Worm (Caenorhabditis elegans) whole organism, young adult: ENCODE data around the gene F26A10.2.

Experiments used
- F37B4.10 ChIP-seq: fragments of 200-800 bp; sonication (Bioruptor generic); IDR thresholded peaks from 2 replicates; pipeline ENCODE4 v1.3.6; 2022; ENCODE audit warnings: missing genetic modification characterization, missing compliant biosample characterization
- ama-1 ChIP-seq, 3 experiments: fragments of 150-350 bp in 1 of 3; sonication (generic microtip) in 2 of 3; optimal IDR thresholded peaks; 2 replicates each; lab custom pipeline; 2014 to 2018; ENCODE audit warnings: missing biosample characterization in 2 of 3, missing genetic modification characterization in 2 of 3, missing genetic modification reagents in 2 of 3
- aptf-3 ChIP-seq: fragments of 200-800 bp; sonication (Bioruptor generic); IDR thresholded peaks from 2 replicates; pipeline ENCODE4 v1.3.6; 2022; ENCODE audit warnings: missing genetic modification characterization, missing compliant biosample characterization
- bed-2 ChIP-seq: fragments of 200-800 bp; sonication (Bioruptor generic); IDR thresholded peaks from 2 replicates; pipeline ENCODE4 v1.3.6; 2022; ENCODE audit warnings: missing genetic modification reagents, missing genetic modification characterization, missing compliant biosample characterization
- let-526 ChIP-seq: fragments of 200-800 bp; sonication (Bioruptor generic); IDR thresholded peaks from 2 replicates; pipeline ENCODE4 v1.3.6; 2022; ENCODE audit warnings: missing genetic modification reagents, missing genetic modification characterization, missing compliant biosample characterization
- lin-54 ChIP-seq: fragments of 200-800 bp; sonication (Bioruptor generic); optimal IDR thresholded peaks from 2 replicates; lab custom pipeline; 2018; ENCODE audit warnings: mild to moderate bottlenecking, missing genetic modification characterization, missing compliant biosample characterization
- nfya-1 ChIP-seq: sonication (generic microtip); optimal IDR thresholded peaks from 2 replicates; lab custom pipeline; 2017; ENCODE audit warnings: antibody characterized with exemption, missing compliant biosample characterization, missing genetic modification characterization, borderline replicate concordance; ENCODE audit not compliant: insufficient read depth
- pha-4 ChIP-seq: fragments of 150-350 bp; sonication (generic microtip); optimal IDR thresholded peaks from 2 replicates; lab custom pipeline; 2014; ENCODE audit warnings: missing biosample characterization, missing genetic modification reagents, missing genetic modification characterization
- rcor-1 ChIP-seq: fragments of 200-800 bp; sonication (Bioruptor generic); IDR thresholded peaks from 2 replicates; pipeline ENCODE4 v1.3.6; 2022; ENCODE audit warnings: missing genetic modification reagents, missing genetic modification characterization, missing compliant biosample characterization
- snpc-4 ChIP-seq, 5 experiments: fragments of 150-350 bp in 1 of 5; sonication (generic microtip) in 4 of 5; optimal IDR thresholded peaks; 2 replicates each; lab custom pipeline; 2014 to 2018; ENCODE audit warnings: missing genetic modification characterization in 5 of 5, missing biosample characterization in 3 of 5, antibody characterized with exemption in 2 of 5, mild to moderate bottlenecking in 2 of 5, missing compliant biosample characterization in 2 of 5, missing genotype in 2 of 5, moderate library complexity in 2 of 5, missing genetic modification reagents in 1 of 5
- unc-130 ChIP-seq: sonication (generic microtip); optimal IDR thresholded peaks from 2 replicates; lab custom pipeline; 2016; ENCODE audit warnings: missing genetic modification reagents, missing genetic modification characterization, missing compliant biosample characterization
- unc-62 ChIP-seq: fragments of 150-350 bp; optimal IDR thresholded peaks from 2 replicates; lab custom pipeline; 2014; ENCODE audit warnings: missing biosample characterization, missing genetic modification reagents, missing genetic modification characterization
- ztf-28 ChIP-seq: fragments of 200-800 bp; sonication (Bioruptor generic); IDR thresholded peaks from 2 replicates; pipeline ENCODE4 v1.3.6; 2022; ENCODE audit warnings: missing genetic modification reagents, missing genetic modification characterization, missing compliant biosample characterization

DNA sequence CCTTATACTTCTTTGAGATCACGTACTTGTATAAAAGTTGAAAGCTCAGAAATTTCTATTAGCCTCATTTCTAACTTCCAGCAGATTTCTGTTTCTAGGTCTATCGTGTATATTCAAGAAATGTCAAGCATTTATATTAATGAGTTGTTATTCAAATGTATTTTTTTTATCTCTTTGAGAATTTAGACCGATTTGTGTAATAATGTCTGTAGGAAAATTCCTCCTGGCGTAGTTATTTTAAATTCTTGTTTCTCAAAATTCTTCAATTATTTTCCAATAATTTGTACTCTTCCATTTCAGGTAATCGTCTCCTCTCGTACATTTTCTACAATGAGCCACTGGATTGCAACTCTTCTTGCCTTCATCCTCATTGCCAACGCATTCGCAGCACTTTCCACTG lies 17.9 kb downstream of the F26A10.2 start, which contains the start of gene nlp-61:
- TF ChIP-seq rcor-1 (no peak), ama-1 (optimal IDR thresholded peaks at IDR 0.05; lab: Kevin White, UChicago) (no peak), ama-1 (GFP tag; optimal IDR thresholded peaks at IDR 0.05; lab: Kevin White, UChicago) (no peak), let-526 (GFP tag; lab: Robert Waterston, UW) (no peak), aptf-3 (GFP tag; lab: Robert Waterston, UW) (no peak), snpc-4 (GFP tag; optimal IDR thresholded peaks at IDR 0.05; lab: Kevin White, UChicago) (no peak), snpc-4 (tag; optimal IDR thresholded peaks at IDR 0.05; lab: Kevin White, UChicago) (no peak), ztf-28 (GFP tag; lab: Robert Waterston, UW) (no peak), pha-4 (tag; lab: Kevin White, UChicago) (no peak), lin-54 (GFP tag; lab: Kevin White, UChicago) (no peak), F37B4.10 (GFP tag; lab: Robert Waterston, UW) (no peak), unc-130 (GFP tag; lab: Kevin White, UChicago) (no peak), nfya-1 (tag; lab: Kevin White, UChicago) (no peak), bed-2 (GFP tag; lab: Robert Waterston, UW) (no peak), unc-62 (GFP tag; lab: Kevin White, UChicago) (no peak)
